Fruit fly (Drosophila melanogaster): ENCODE measurements around the gene CG4849.

The CG4849 gene

dm6 chr3R:27919385-27919789, 43.8 kb upstream of the CG4849 start, which contains the start of gene Boh1 (continued):
- TF ChIP-seq Doc2 (GFP tag; IDR thresholded peaks at IDR 0.05) (no peak), CG32772 (GFP tag; IDR thresholded peaks at IDR 0.05) (no peak), repo (GFP tag; optimal IDR thresholded peaks at IDR 0.05) (no peak), cas (GFP tag; IDR thresholded peaks at IDR 0.05) (no peak), CG9932 (GFP tag; IDR thresholded peaks at IDR 0.05) (no peak), cato (GFP tag; optimal IDR thresholded peaks at IDR 0.05; ENCODE audit: borderline replicate concordance) (no peak), HLH3B (GFP tag; IDR thresholded peaks at IDR 0.05) (no peak), Max (GFP tag; optimal IDR thresholded peaks at IDR 0.05) (no peak), Sin3A (optimal IDR thresholded peaks at IDR 0.05) (no peak), klu (GFP tag; IDR thresholded peaks at IDR 0.05) (no peak), CG3163 (GFP tag; optimal IDR thresholded peaks at IDR 0.05) (no peak), amos (GFP tag; IDR thresholded peaks at IDR 0.05; ENCODE audit: partially characterized antibody) (no peak), Atf6 (GFP tag; IDR thresholded peaks at IDR 0.05) (no peak), grn (GFP tag; optimal IDR thresholded peaks at IDR 0.05) (no peak), chn (GFP tag; optimal IDR thresholded peaks at IDR 0.05) (no peak), Vsx1 (GFP tag; optimal IDR thresholded peaks at IDR 0.05) (no peak), trh (GFP tag; optimal IDR thresholded peaks at IDR 0.05) (no peak), CG33213 (GFP tag; optimal IDR thresholded peaks at IDR 0.05) (peak; percentile 22), Sry-δ (GFP tag; optimal IDR thresholded peaks at IDR 0.05) (no peak), peb (GFP tag; IDR thresholded peaks at IDR 0.05) (no peak), Bteb2 (GFP tag; optimal IDR thresholded peaks at IDR 0.05) (no peak), CG7839 (tag; optimal IDR thresholded peaks at IDR 0.05) (peak; percentile 44), NfI (GFP tag; optimal IDR thresholded peaks at IDR 0.05) (peak; percentile 16), tup (GFP tag; optimal IDR thresholded peaks at IDR 0.05) (no peak), MTF-1 (GFP tag; optimal IDR thresholded peaks at IDR 0.05; ENCODE audit: borderline replicate concordance) (no peak), E2f1 (GFP tag; IDR thresholded peaks at IDR 0.05) (no peak), vvl (GFP tag; IDR thresholded peaks at IDR 0.05) (no peak), CG12769 (tag; optimal IDR thresholded peaks at IDR 0.05) (no peak), CG9215 (GFP tag; IDR thresholded peaks at IDR 0.05) (no peak), CG18476 (GFP tag; optimal IDR thresholded peaks at IDR 0.05) (no peak), GATAe (GFP tag; conservative IDR thresholded peaks at IDR 0.05) (no peak), hkb (optimal IDR thresholded peaks at IDR 0.05) (no peak), hkb (GFP tag; IDR thresholded peaks at IDR 0.05) (peak; percentile 32; the same call in 1 of the 2 replicates), oc (tag; optimal IDR thresholded peaks at IDR 0.05) (no peak), CG2199 (GFP tag; IDR thresholded peaks at IDR 0.05) (no peak), z (GFP tag; IDR thresholded peaks at IDR 0.05) (no peak), CHES-1-like (GFP tag; optimal IDR thresholded peaks at IDR 0.05) (no peak), HHEX (GFP tag; optimal IDR thresholded peaks at IDR 0.05) (no peak), CG17385 (GFP tag; optimal IDR thresholded peaks at IDR 0.05) (peak; percentile 52), h (optimal IDR thresholded peaks at IDR 0.05) (no peak), grau (tag; optimal IDR thresholded peaks at IDR 0.05) (peak; percentile 41), Side (GFP tag; optimal IDR thresholded peaks at IDR 0.05) (no peak), sima (GFP tag; optimal IDR thresholded peaks at IDR 0.05) (no peak), schlank (tag; optimal IDR thresholded peaks at IDR 0.05) (no peak), CG6654 (GFP tag; optimal IDR thresholded peaks at IDR 0.05) (no peak), jing (GFP tag; optimal IDR thresholded peaks at IDR 0.05) (no peak), CG12071 (GFP tag; optimal IDR thresholded peaks at IDR 0.05) (no peak), lbe (GFP tag; optimal IDR thresholded peaks at IDR 0.05) (peak; percentile 13), dmrt11E (tag; optimal IDR thresholded peaks at IDR 0.05) (peak; percentile 14), CG8924 (tag; optimal IDR thresholded peaks at IDR 0.05) (peak; percentile 62), CG11696 (GFP tag; IDR thresholded peaks at IDR 0.05) (no peak), gro (GFP tag; optimal IDR thresholded peaks at IDR 0.05) (no peak), CG4328 (GFP tag; optimal IDR thresholded peaks at IDR 0.05) (no peak), Doc3 (GFP tag; IDR thresholded peaks at IDR 0.05; ENCODE audit: partially characterized antibody) (no peak)
